Fruit fly (Drosophila melanogaster): Measurements from ENCODE around the gene hng3.

The hng3 gene

DNA sequence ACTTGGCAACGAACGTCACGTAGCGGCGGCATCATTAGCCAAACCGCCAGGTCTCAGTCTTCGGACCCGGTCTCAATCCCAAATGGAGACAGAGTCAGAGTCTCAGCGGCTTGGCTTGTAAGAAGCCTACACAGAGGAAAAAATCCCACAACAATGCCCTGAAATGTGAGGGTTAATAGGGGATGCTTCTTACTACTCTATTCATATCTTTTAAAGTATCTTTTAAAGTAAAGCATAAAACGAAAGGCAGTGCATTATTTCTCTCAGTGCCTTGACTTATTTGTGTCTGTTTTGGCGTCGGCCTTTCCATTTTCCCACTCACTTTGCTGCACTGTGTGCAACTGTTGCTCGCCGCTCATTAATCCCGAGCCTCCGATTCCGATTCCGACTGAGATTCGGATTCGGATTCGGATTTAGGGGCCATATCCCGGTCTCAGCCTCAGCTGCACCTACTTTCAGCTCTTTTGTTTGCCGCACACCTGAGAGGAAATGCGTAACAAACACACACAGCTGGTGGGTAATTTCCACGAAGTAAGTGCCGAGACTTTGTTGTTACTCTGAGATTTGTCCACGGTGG lies 7.1 kb upstream of the hng3 start (continued):
- TF ChIP-seq lmd (GFP tag; IDR thresholded peaks at IDR 0.05) (peak; percentile 81), CG9215 (GFP tag; IDR thresholded peaks at IDR 0.05) (peak; percentile 41; the same call in 1 of the 2 replicates), Nf-YC (tag; optimal IDR thresholded peaks at IDR 0.05) (peak; percentile 3), CG17829 (tag; optimal IDR thresholded peaks at IDR 0.05) (peak; percentile 85), zen2 (GFP tag; IDR thresholded peaks at IDR 0.05; ENCODE audit: partially characterized antibody) (no peak), prd (optimal IDR thresholded peaks at IDR 0.05) (no peak), prd (GFP tag; IDR thresholded peaks at IDR 0.05) (peak; percentile 96), CG9817 (tag; optimal IDR thresholded peaks at IDR 0.05) (peak; percentile 50), CG30403 (GFP tag; optimal IDR thresholded peaks at IDR 0.05) (peak; percentile 82), CHES-1-like (GFP tag; optimal IDR thresholded peaks at IDR 0.05) (peak; percentile 40), CG13424 (tag; optimal IDR thresholded peaks at IDR 0.05) (peak; percentile 78), Mad (GFP tag; optimal IDR thresholded peaks at IDR 0.05) (peak; percentile 81), caup (GFP tag; optimal IDR thresholded peaks at IDR 0.05; ENCODE audit: severe bottlenecking) (peak; percentile 55), CG7839 (tag; optimal IDR thresholded peaks at IDR 0.05) (peak; percentile 65), CG6765 (GFP tag; optimal IDR thresholded peaks at IDR 0.05) (no peak), CG7963 (GFP tag; IDR thresholded peaks at IDR 0.05; ENCODE audit: partially characterized antibody) (no peak), Spps (tag; optimal IDR thresholded peaks at IDR 0.05) (peak; percentile 76), CG31224 (GFP tag; IDR thresholded peaks at IDR 0.05) (peak; percentile 45; the same call in 1 of the 2 replicates), nmo (GFP tag; optimal IDR thresholded peaks at IDR 0.05) (peak; percentile 82), Dad (GFP tag; optimal IDR thresholded peaks at IDR 0.05) (peak; percentile 74), CG4424 (GFP tag; optimal IDR thresholded peaks at IDR 0.05) (peak; percentile 82), Sry-β (GFP tag; optimal IDR thresholded peaks at IDR 0.05) (peak; percentile 31), dimm (GFP tag; IDR thresholded peaks at IDR 0.05) (peak; percentile 78), hth (optimal IDR thresholded peaks at IDR 0.05) (no peak), fd3F (GFP tag; optimal IDR thresholded peaks at IDR 0.05) (peak; percentile 38), CG1024 (GFP tag; IDR thresholded peaks at IDR 0.05) (peak; percentile 90), onecut (GFP tag; IDR thresholded peaks at IDR 0.05) (peak; percentile 51; the same call in 1 of the 2 replicates), dysf (GFP tag; IDR thresholded peaks at IDR 0.05) (peak; percentile 86), kni (GFP tag; optimal IDR thresholded peaks at IDR 0.05) (peak; percentile 78), pum (GFP tag; optimal IDR thresholded peaks at IDR 0.05) (peak; percentile 61), pfk (GFP tag; optimal IDR thresholded peaks at IDR 0.05) (no peak), CG17385 (GFP tag; optimal IDR thresholded peaks at IDR 0.05) (peak; percentile 74), BtbVII (GFP tag; optimal IDR thresholded peaks at IDR 0.05) (no peak), pb (GFP tag; optimal IDR thresholded peaks at IDR 0.05) (no peak), CG1603 (tag; optimal IDR thresholded peaks at IDR 0.05) (peak; percentile 95), tgo (GFP tag; IDR thresholded peaks at IDR 0.05) (peak; percentile 87), mam (GFP tag; optimal IDR thresholded peaks at IDR 0.05) (peak; percentile 61), CG30020 (tag; optimal IDR thresholded peaks at IDR 0.05) (peak; percentile 6), esg (GFP tag; conservative IDR thresholded peaks at IDR 0.05) (peak; percentile 70), aop (GFP tag; IDR thresholded peaks at IDR 0.05) (peak; percentile 39), HHEX (GFP tag; optimal IDR thresholded peaks at IDR 0.05) (peak; percentile 73), sens (GFP tag) (peak; percentile 99), CG8388 (GFP tag; optimal IDR thresholded peaks at IDR 0.05) (peak; percentile 85), MTF-1 (GFP tag; optimal IDR thresholded peaks at IDR 0.05; ENCODE audit: borderline replicate concordance) (peak; percentile 64), CG7928 (GFP tag; optimal IDR thresholded peaks at IDR 0.05) (no peak), CG8924 (tag; optimal IDR thresholded peaks at IDR 0.05) (peak; percentile 86), lab (GFP tag; optimal IDR thresholded peaks at IDR 0.05) (peak; percentile 62), CG1529 (GFP tag; optimal IDR thresholded peaks at IDR 0.05) (peak; percentile 74), CG31441 (GFP tag; IDR thresholded peaks at IDR 0.05) (peak; percentile 69), CG12236 (GFP tag; optimal IDR thresholded peaks at IDR 0.05) (peak; percentile 74)

Data from whole organism, embryonic.